Worm (Caenorhabditis elegans): ENCODE results near the gene F32H5.3.

Gene F32H5.3

DNA sequence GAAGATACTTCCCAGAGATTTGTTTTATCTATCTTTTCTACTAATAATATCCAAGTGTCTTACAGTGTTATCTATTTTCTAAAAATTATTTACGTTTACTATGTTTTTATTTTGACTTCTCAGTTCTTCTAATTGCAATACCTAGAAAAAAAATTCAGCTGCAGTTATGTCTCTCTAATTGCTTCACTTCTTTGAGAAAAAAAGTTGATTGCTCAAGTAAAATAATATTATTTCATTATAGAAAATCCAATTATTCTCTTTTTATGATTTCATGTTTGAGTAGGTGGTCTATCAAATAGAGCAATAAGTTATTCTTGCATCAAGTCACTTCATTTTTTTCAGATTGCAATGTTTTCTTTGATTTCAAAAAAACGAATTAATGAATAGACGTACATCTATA, 7.4 kb downstream of the F32H5.3 start:
- TF ChIP-seq drap-1 (GFP tag; optimal IDR thresholded peaks at IDR 0.05) (no peak), elt-3 (tag; optimal IDR thresholded peaks at IDR 0.05) (no peak), ztf-11 (tag; optimal IDR thresholded peaks at IDR 0.05) (no peak), pha-4 (tag; optimal IDR thresholded peaks at IDR 0.05) (no peak)

DNA sequence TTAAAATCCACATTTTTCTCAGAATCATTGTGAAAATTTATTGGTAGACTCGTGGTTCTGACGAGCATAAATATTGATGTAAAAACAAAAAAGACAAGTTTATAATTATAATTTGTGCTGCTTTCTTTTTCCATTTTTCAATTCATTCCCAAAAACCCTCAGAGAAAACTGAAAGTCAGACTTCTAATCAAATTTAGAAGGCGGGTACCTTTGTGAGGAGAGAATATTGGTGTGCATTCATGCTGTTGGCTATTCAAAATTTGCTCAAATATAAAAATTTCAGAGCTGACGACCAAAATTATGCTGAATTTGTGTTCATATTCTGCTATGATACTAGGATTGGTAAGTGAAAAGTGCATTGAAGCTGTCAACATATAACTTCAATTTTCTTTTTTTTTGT, 7.9 kb downstream of the F32H5.3 start, which contains the start of gene srx-125:
Gene srx-125, plus strand, starts transcription at position 301 of the 400 bp plus-strand sequence.
- TF ChIP-seq unc-62 (GFP tag; optimal IDR thresholded peaks at IDR 0.05), result no peak
- TF ChIP-seq ceh-43 (GFP tag; optimal IDR thresholded peaks at IDR 0.05), result no peak
- TF ChIP-seq lin-13 (tag; optimal IDR thresholded peaks at IDR 0.05), result no peak
- no peak for TF ChIP-seq blmp-1 (tag; optimal IDR thresholded peaks at IDR 0.05)
- no peak for TF ChIP-seq M03D4.4 (tag; optimal IDR thresholded peaks at IDR 0.05)
- TF ChIP-seq lsy-2 (tag; optimal IDR thresholded peaks at IDR 0.05), result no peak
- no peak for TF ChIP-seq tbx-8 (GFP tag; optimal IDR thresholded peaks at IDR 0.05)
- TF ChIP-seq ztf-11 (tag; optimal IDR thresholded peaks at IDR 0.05), result no peak
- no peak for TF ChIP-seq bed-3 (GFP tag; optimal IDR thresholded peaks at IDR 0.05)
- TF ChIP-seq sem-2 (GFP tag; optimal IDR thresholded peaks at IDR 0.05), result no peak
- no peak for TF ChIP-seq unc-39 (tag; optimal IDR thresholded peaks at IDR 0.05)
- no peak for TF ChIP-seq mep-1 (tag; optimal IDR thresholded peaks at IDR 0.05)
- TF ChIP-seq nhr-28 (tag; optimal IDR thresholded peaks at IDR 0.05), result no peak
- no peak for TF ChIP-seq lin-32 (GFP tag; optimal IDR thresholded peaks at IDR 0.05)

DNA sequence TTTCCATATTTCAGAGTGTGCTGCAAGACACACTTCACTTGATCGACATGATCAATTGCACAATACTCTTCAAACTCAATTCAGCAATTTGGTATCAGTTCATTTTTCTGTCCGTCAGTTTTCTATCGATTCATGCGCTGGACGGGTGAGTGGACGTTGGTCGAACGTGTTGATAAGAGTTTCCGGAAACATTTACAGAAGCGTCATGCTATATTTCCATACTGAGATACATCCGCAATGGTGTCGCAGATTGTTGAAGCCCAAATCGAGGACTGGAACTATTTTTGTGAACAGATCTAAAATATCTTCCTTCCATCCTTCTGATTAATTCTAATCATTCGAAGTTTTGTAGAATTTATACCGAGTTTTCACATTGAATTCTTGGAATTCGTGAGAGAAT, 10.5 kb downstream of the F32H5.3 start:
- TF ChIP-seq nhr-76 (tag; optimal IDR thresholded peaks at IDR 0.05) (no peak), cnd-1 (tag; optimal IDR thresholded peaks at IDR 0.05) (no peak), nhr-237 (tag; optimal IDR thresholded peaks at IDR 0.05) (no peak), unc-120 (tag; optimal IDR thresholded peaks at IDR 0.05; ENCODE audit: poor library complexity, severe bottlenecking) (no peak), tbx-8 (GFP tag; optimal IDR thresholded peaks at IDR 0.05) (no peak)

DNA sequence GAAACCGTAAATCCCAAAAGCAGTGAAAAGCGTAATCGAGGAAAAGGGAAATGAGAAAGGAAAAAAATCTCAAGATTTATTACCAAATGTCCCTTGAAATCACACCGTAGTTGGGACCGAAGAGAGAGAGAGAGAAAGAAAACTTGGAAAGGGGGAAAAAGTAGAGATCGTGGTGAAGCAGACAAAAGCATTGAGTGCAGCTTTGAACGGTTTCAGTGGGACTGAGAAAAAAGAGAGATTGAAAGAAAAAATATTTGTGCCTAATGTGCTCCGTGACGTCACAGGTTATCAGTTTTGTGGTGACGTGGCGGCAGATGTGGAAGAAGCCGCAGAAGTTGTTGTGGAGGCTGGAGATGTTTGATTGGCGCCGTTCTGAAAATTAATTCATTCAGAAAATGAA, 11.1 kb downstream of the F32H5.3 start:
- TF ChIP-seq nhr-76 (tag; optimal IDR thresholded peaks at IDR 0.05), result no peak
- no peak for TF ChIP-seq ceh-39 (tag; optimal IDR thresholded peaks at IDR 0.05)
- no peak for TF ChIP-seq ces-1 (GFP tag; optimal IDR thresholded peaks at IDR 0.05)
- no peak for TF ChIP-seq mls-2 (tag; optimal IDR thresholded peaks at IDR 0.05)
- TF ChIP-seq blmp-1 (tag; optimal IDR thresholded peaks at IDR 0.05), result no peak
- TF ChIP-seq sptf-1 (tag; optimal IDR thresholded peaks at IDR 0.05), result no peak
- no peak for TF ChIP-seq nhr-2 (tag; optimal IDR thresholded peaks at IDR 0.05)
- no peak for TF ChIP-seq unc-62 (GFP tag; optimal IDR thresholded peaks at IDR 0.05)
- TF ChIP-seq sem-2 (GFP tag; optimal IDR thresholded peaks at IDR 0.05), result no peak
- TF ChIP-seq nhr-237 (tag; optimal IDR thresholded peaks at IDR 0.05), result no peak
- TF ChIP-seq M03D4.4 (tag; optimal IDR thresholded peaks at IDR 0.05), result no peak

DNA sequence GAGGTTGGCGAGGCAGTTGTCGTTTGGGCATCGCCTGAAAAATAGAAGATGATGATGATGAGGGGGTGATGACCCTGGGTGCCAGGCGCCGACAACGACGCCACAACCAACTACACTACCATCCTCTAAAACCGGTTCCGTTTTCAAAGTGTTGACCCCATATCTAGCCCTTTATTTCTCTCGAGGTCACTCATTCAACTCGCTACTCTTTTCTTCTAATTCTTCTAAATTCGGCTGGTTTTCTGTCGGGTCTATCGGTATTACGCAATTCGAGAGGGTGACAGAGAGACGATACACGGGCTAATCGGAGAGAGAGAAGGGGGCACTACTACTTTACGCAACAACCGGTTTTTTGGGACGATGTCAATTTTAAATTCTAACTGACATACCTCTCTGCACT, 12.2 kb downstream of the F32H5.3 start:
- no peak for TF ChIP-seq nhr-76 (tag; optimal IDR thresholded peaks at IDR 0.05)
- peak; percentile 7 for TF ChIP-seq unc-62 (GFP tag; optimal IDR thresholded peaks at IDR 0.05)
- no peak for TF ChIP-seq lsy-2 (tag; optimal IDR thresholded peaks at IDR 0.05)
- no peak for TF ChIP-seq blmp-1 (tag; optimal IDR thresholded peaks at IDR 0.05)
- no peak for TF ChIP-seq nhr-12 (tag; optimal IDR thresholded peaks at IDR 0.05)
- TF ChIP-seq pha-4 (tag; optimal IDR thresholded peaks at IDR 0.05), result no peak
- TF ChIP-seq ceh-39 (tag; optimal IDR thresholded peaks at IDR 0.05), result no peak
- no peak for TF ChIP-seq ztf-11 (tag; optimal IDR thresholded peaks at IDR 0.05)
- no peak for TF ChIP-seq flh-1 (GFP tag; optimal IDR thresholded peaks at IDR 0.05)
- TF ChIP-seq snpc-4 (tag; optimal IDR thresholded peaks at IDR 0.05), result no peak
- TF ChIP-seq bed-3 (GFP tag; optimal IDR thresholded peaks at IDR 0.05), result no peak
- TF ChIP-seq unc-39 (tag; optimal IDR thresholded peaks at IDR 0.05), result no peak
- no peak for TF ChIP-seq mab-5 (tag; optimal IDR thresholded peaks at IDR 0.05)
- no peak for TF ChIP-seq drap-1 (GFP tag; optimal IDR thresholded peaks at IDR 0.05)
- TF ChIP-seq hlh-1 (tag; optimal IDR thresholded peaks at IDR 0.05), result no peak
- TF ChIP-seq ces-1 (GFP tag; optimal IDR thresholded peaks at IDR 0.05), result no peak
- no peak for TF ChIP-seq lin-32 (GFP tag; optimal IDR thresholded peaks at IDR 0.05)
- no peak for TF ChIP-seq mls-2 (tag; optimal IDR thresholded peaks at IDR 0.05)
- TF ChIP-seq elt-3 (tag; optimal IDR thresholded peaks at IDR 0.05), result no peak
- TF ChIP-seq nhr-2 (tag; optimal IDR thresholded peaks at IDR 0.05), result peak; percentile 20
- TF ChIP-seq zip-8 (tag; optimal IDR thresholded peaks at IDR 0.05), result peak; percentile 86
- TF ChIP-seq nhr-28 (tag; optimal IDR thresholded peaks at IDR 0.05), result no peak
- no peak for TF ChIP-seq M03D4.4 (tag; optimal IDR thresholded peaks at IDR 0.05)

All from whole organism, mixed stage, embryonic.